Fruit fly (Drosophila melanogaster) Kc167 (cell line): ENCODE results near the gene Tango1.

Source experiments
- Myc ChIP-seq: fragments of >200 bp; optimal IDR thresholded peaks from 2 replicates; lab custom pipeline; 2017; ENCODE audit warnings: missing external identifiers
- Sin3A ChIP-seq: fragments of >200 bp; optimal IDR thresholded peaks from 2 replicates; lab custom pipeline; 2018; ENCODE audit warnings: missing external identifiers
- h ChIP-seq: fragments of >200 bp; optimal IDR thresholded peaks from 3 replicates; lab custom pipeline; 2018; ENCODE audit warnings: missing external identifiers
- insv ChIP-seq: fragments of >200 bp; optimal IDR thresholded peaks from 3 replicates; lab custom pipeline; 2018; ENCODE audit warnings: missing external identifiers
- psq ChIP-seq: fragments of >200 bp; optimal IDR thresholded peaks from 2 replicates; lab custom pipeline; 2017; ENCODE audit warnings: missing external identifiers
- ttk ChIP-seq: sonication (Bioruptor generic); optimal IDR thresholded peaks from 2 replicates; lab custom pipeline; 2017; ENCODE audit warnings: missing external identifiers

DNA sequence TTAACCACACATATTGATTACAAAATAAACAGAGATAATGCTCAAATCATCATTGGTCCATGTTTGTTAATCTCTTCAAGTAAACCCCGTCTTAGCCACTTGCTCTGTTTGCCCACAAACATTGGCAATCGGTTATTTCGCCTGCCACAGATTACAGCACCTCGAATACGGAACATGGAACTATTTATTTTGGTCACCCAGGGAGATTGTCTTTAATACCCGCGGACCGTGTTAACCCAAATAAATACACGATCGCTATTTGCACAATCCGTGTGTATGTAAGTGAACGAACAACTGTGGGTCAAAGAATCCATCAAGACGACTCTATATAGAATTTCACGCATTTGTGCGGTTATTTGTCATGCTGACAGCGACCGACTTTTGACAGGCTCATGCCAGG is 51.6 kb downstream of the Tango1 start:
- no peak for TF ChIP-seq insv (lab: Kevin White, UChicago)
- TF ChIP-seq Myc (lab: Kevin White, UChicago), result no peak
- no peak for TF ChIP-seq psq (lab: Kevin White, UChicago)
- TF ChIP-seq Sin3A (lab: Kevin White, UChicago), result no peak
- TF ChIP-seq h (lab: Kevin White, UChicago), result no peak
- no peak for TF ChIP-seq ttk
